Worm (Caenorhabditis elegans) whole organism, L4 larva: Measurements from ENCODE around the gene C35A11.3.

ENCODE experiments used
- D1046.2 ChIP-seq: fragments of 200-800 bp; sonication (Bioruptor generic); IDR thresholded peaks from 2 replicates; pipeline ENCODE4 v1.3.6; 2022; ENCODE audit warnings: missing genetic modification characterization, missing compliant biosample characterization
- F26F4.8 ChIP-seq: fragments of 200-800 bp; sonication (Bioruptor generic); conservative IDR thresholded peaks from 2 replicates; pipeline ENCODE4 v1.3.6; 2022; ENCODE audit warnings: missing genetic modification characterization, missing compliant biosample characterization
- F44E2.7 ChIP-seq: fragments of 200-800 bp; sonication (Bioruptor generic); IDR thresholded peaks from 2 replicates; pipeline ENCODE4 v2.1.2; 2022; ENCODE audit warnings: missing genetic modification characterization, missing compliant biosample characterization
- Y5F2A.4 ChIP-seq: fragments of 200-800 bp; sonication (Bioruptor generic); optimal IDR thresholded peaks from 2 replicates; lab custom pipeline; 2018; ENCODE audit warnings: mild to moderate bottlenecking, missing genetic modification characterization, missing compliant biosample characterization
- aha-1 ChIP-seq: fragments of 150-350 bp; peaks from one replicate; lab custom pipeline; 2014; ENCODE audit warnings: missing biosample characterization, missing genetic modification characterization
- aly-2 ChIP-seq: sonication (generic microtip); optimal IDR thresholded peaks from 2 replicates; lab custom pipeline; 2018; ENCODE audit warnings: missing biosample characterization, missing genetic modification characterization
- ceh-20 ChIP-seq: fragments of 200-800 bp; sonication (Bioruptor generic); IDR thresholded peaks from 2 replicates; pipeline ENCODE4 v1.3.6; 2022; ENCODE audit warnings: missing genetic modification reagents, missing genetic modification characterization, missing compliant biosample characterization
- ceh-28 ChIP-seq: fragments of 150-350 bp; optimal IDR thresholded peaks from 2 replicates; lab custom pipeline; 2014; ENCODE audit warnings: missing biosample characterization, missing genetic modification reagents, missing genetic modification characterization
- ceh-62 ChIP-seq: sonication (generic microtip); optimal IDR thresholded peaks from 2 replicates; lab custom pipeline; 2017; ENCODE audit warnings: missing biosample characterization, missing genetic modification characterization
- ceh-82 ChIP-seq: sonication (generic microtip); optimal IDR thresholded peaks from 2 replicates; lab custom pipeline; 2017; ENCODE audit warnings: missing biosample characterization, missing genetic modification characterization
- ces-1 ChIP-seq: fragments of 150-350 bp; sonication (generic microtip); optimal IDR thresholded peaks from 4 replicates; lab custom pipeline; 2014; ENCODE audit warnings: missing biosample characterization, missing genetic modification reagents, missing genetic modification characterization
- ctbp-1 ChIP-seq: fragments of 200-800 bp; sonication (Bioruptor generic); IDR thresholded peaks from 2 replicates; pipeline ENCODE4 v1.3.6; 2022; ENCODE audit warnings: missing genetic modification reagents, missing genetic modification characterization, missing compliant biosample characterization
- daf-16 ChIP-seq, 3 experiments: sonication (generic microtip); optimal IDR thresholded peaks; 2 replicates each; lab custom pipeline; 2016 to 2017; ENCODE audit warnings: missing genetic modification characterization in 3 of 3, missing genetic modification reagents in 3 of 3, mild to moderate bottlenecking in 2 of 3, missing compliant biosample characterization in 2 of 3, missing biosample characterization in 1 of 3, moderate library complexity in 1 of 3
- daf-19 ChIP-seq: fragments of 200-800 bp; sonication (Bioruptor generic); conservative IDR thresholded peaks from 2 replicates; pipeline ENCODE4 v1.3.6; 2022; ENCODE audit warnings: missing genetic modification characterization, missing compliant biosample characterization
- dmd-9 ChIP-seq: fragments of 200-800 bp; sonication (Bioruptor generic); IDR thresholded peaks from 2 replicates; pipeline ENCODE4 v1.3.6; 2022; ENCODE audit warnings: missing genetic modification reagents, missing genetic modification characterization, missing compliant biosample characterization
- egl-27 ChIP-seq: sonication (generic microtip); optimal IDR thresholded peaks from 3 replicates; lab custom pipeline; 2017; ENCODE audit warnings: missing biosample characterization, missing genetic modification reagents, missing genetic modification characterization
- egl-43 ChIP-seq: fragments of 200-800 bp; sonication (Bioruptor generic); IDR thresholded peaks from 2 replicates; pipeline ENCODE4 v1.3.6; 2022; ENCODE audit warnings: missing genetic modification reagents, missing genetic modification characterization, missing compliant biosample characterization
- fos-1 ChIP-seq: fragments of 150-350 bp; optimal IDR thresholded peaks from 2 replicates; lab custom pipeline; 2014; ENCODE audit warnings: missing biosample characterization, missing genetic modification characterization
- hlh-11 ChIP-seq: fragments of 200-800 bp; sonication (Bioruptor generic); optimal IDR thresholded peaks from 2 replicates; lab custom pipeline; 2018; ENCODE audit warnings: mild to moderate bottlenecking, missing genetic modification characterization, missing compliant biosample characterization
- hmg-1.1 ChIP-seq: fragments of 200-800 bp; sonication (Bioruptor generic); IDR thresholded peaks from 2 replicates; pipeline ENCODE4 v1.3.6; 2022; ENCODE audit warnings: missing genetic modification reagents, missing genetic modification characterization, missing compliant biosample characterization
- lin-1 ChIP-seq: fragments of 200-800 bp; sonication (Bioruptor generic); IDR thresholded peaks from 2 replicates; pipeline ENCODE4 v1.3.6; 2022; ENCODE audit warnings: missing genetic modification reagents, missing genetic modification characterization, missing compliant biosample characterization
- lin-15B ChIP-seq: fragments of 150-350 bp; sonication (generic microtip); optimal IDR thresholded peaks from 3 replicates; lab custom pipeline; 2014; ENCODE audit warnings: missing biosample characterization, missing genetic modification characterization
- lsy-2 ChIP-seq, 2 experiments: fragments of 150-350 bp in 1 of 2; sonication (generic microtip) in 1 of 2; optimal IDR thresholded peaks; 2 replicates each; lab custom pipeline; 2014 to 2017; ENCODE audit warnings: missing biosample characterization in 2 of 2, missing genetic modification characterization in 2 of 2
- mes-2 ChIP-seq: sonication (generic microtip); optimal IDR thresholded peaks from 2 replicates; lab custom pipeline; 2016; ENCODE audit warnings: missing genotype, mild to moderate bottlenecking, missing genetic modification characterization, missing compliant biosample characterization; ENCODE audit not compliant: poor library complexity, severe bottlenecking
- mxl-3 ChIP-seq: fragments of 200-800 bp; sonication (Bioruptor generic); optimal IDR thresholded peaks from 2 replicates; lab custom pipeline; 2018; ENCODE audit warnings: mild to moderate bottlenecking, missing genetic modification characterization, missing compliant biosample characterization
- nhr-10 ChIP-seq: fragments of 150-350 bp; optimal IDR thresholded peaks from 2 replicates; lab custom pipeline; 2014; ENCODE audit warnings: missing biosample characterization, missing genetic modification characterization
- nhr-102 ChIP-seq: sonication (generic microtip); optimal IDR thresholded peaks from 2 replicates; lab custom pipeline; 2016; ENCODE audit warnings: mild to moderate bottlenecking, missing genetic modification characterization, moderate library complexity, missing compliant biosample characterization
- nhr-237 ChIP-seq: sonication (generic microtip); optimal IDR thresholded peaks from 2 replicates; lab custom pipeline; 2017; ENCODE audit warnings: missing biosample characterization, missing genetic modification characterization
- nhr-25 ChIP-seq: sonication (generic microtip); optimal IDR thresholded peaks from 2 replicates; lab custom pipeline; 2017; ENCODE audit warnings: missing genetic modification characterization, mild to moderate bottlenecking, missing compliant biosample characterization, antibody characterized with exemption, moderate library complexity, borderline replicate concordance; ENCODE audit not compliant: insufficient read depth
- nhr-28 ChIP-seq: fragments of 150-350 bp; optimal IDR thresholded peaks from 2 replicates; lab custom pipeline; 2014; ENCODE audit warnings: missing biosample characterization, missing genetic modification characterization
- nhr-41 ChIP-seq: fragments of 200-800 bp; sonication (Bioruptor generic); IDR thresholded peaks from 2 replicates; pipeline ENCODE4 v1.3.6; 2022; ENCODE audit warnings: missing genetic modification reagents, missing genetic modification characterization, missing compliant biosample characterization
- nhr-42 ChIP-seq: fragments of 200-800 bp; sonication (Bioruptor generic); IDR thresholded peaks from 2 replicates; pipeline ENCODE4 v1.3.6; 2022; ENCODE audit warnings: missing genetic modification characterization, missing compliant biosample characterization
- nhr-6 ChIP-seq: fragments of 150-350 bp; optimal IDR thresholded peaks from 2 replicates; lab custom pipeline; 2014; ENCODE audit warnings: missing biosample characterization, missing genetic modification characterization
- nhr-77 ChIP-seq: fragments of 150-350 bp; optimal IDR thresholded peaks from 2 replicates; lab custom pipeline; 2014; ENCODE audit warnings: missing biosample characterization, missing genetic modification characterization
- php-3 ChIP-seq: fragments of 200-800 bp; sonication (Bioruptor generic); IDR thresholded peaks from 2 replicates; pipeline ENCODE4 v1.3.6; 2022; ENCODE audit warnings: missing genetic modification reagents, missing genetic modification characterization, missing compliant biosample characterization
- rbr-2 ChIP-seq: sonication (generic microtip); optimal IDR thresholded peaks from 2 replicates; lab custom pipeline; 2016; ENCODE audit warnings: missing genotype, missing genetic modification characterization, missing compliant biosample characterization
- set-16 ChIP-seq: fragments of 200-800 bp; sonication (Bioruptor generic); IDR thresholded peaks from 2 replicates; pipeline ENCODE4 v1.3.6; 2022; ENCODE audit warnings: missing genetic modification reagents, missing genetic modification characterization, missing compliant biosample characterization
- unc-39 ChIP-seq: sonication (generic microtip); optimal IDR thresholded peaks from 2 replicates; lab custom pipeline; 2017; ENCODE audit warnings: missing biosample characterization, missing genetic modification characterization
- unc-62 ChIP-seq, 3 experiments: fragments of 150-350 bp in 1 of 3; sonication (generic microtip); optimal IDR thresholded peaks in 2 of 3; peaks in 1 of 3; 1 replicate in 1 of 3; 2 replicates in 2 of 3; lab custom pipeline; 2014 to 2017; ENCODE audit warnings: missing biosample characterization in 3 of 3, missing genetic modification characterization in 3 of 3, missing genetic modification reagents in 3 of 3, missing genotype in 1 of 3
- zag-1 ChIP-seq: fragments of 150-350 bp; optimal IDR thresholded peaks from 2 replicates; lab custom pipeline; 2014; ENCODE audit warnings: missing biosample characterization, missing genetic modification characterization
- ztf-11 ChIP-seq: fragments of 150-350 bp; optimal IDR thresholded peaks from 2 replicates; lab custom pipeline; 2014; ENCODE audit warnings: missing biosample characterization, missing genetic modification characterization

Gene C35A11.3

ce11 chrV:5372118-5372517 lies at the start of gene C35A11.3:
Gene C35A11.3, plus strand, starts transcription at chrV:5372418.
- TF ChIP-seq fos-1 (tag; lab: Kevin White, UChicago) (no peak), ceh-62 (tag; lab: Kevin White, UChicago) (no peak), mes-2 (no peak), nhr-6 (tag; lab: Kevin White, UChicago) (no peak), nhr-102 (no peak), D1046.2 (GFP tag; lab: Robert Waterston, UW) (no peak), ces-1 (GFP tag; lab: Kevin White, UChicago) (no peak), aly-2 (tag; lab: Kevin White, UChicago) (no peak), nhr-42 (GFP tag; lab: Robert Waterston, UW) (no peak), lin-15B (tag; lab: Kevin White, UChicago) (no peak)

- TF ChIP-seq unc-62 (GFP tag; optimal IDR thresholded peaks at IDR 0.05 in 1 of 2; lab: Kevin White, UChicago): peak in 1 of 2 experiments; percentile 60
- no peak for TF ChIP-seq unc-62 (tag; optimal IDR thresholded peaks at IDR 0.05; lab: Kevin White, UChicago)
- TF ChIP-seq zag-1 (tag; lab: Kevin White, UChicago): no peak
- no peak for TF ChIP-seq nhr-77 (tag; lab: Kevin White, UChicago)
- TF ChIP-seq egl-43 (GFP tag; lab: Robert Waterston, UW): no peak
- no peak for TF ChIP-seq ctbp-1 (GFP tag; lab: Robert Waterston, UW)
- no peak for TF ChIP-seq hlh-11
- TF ChIP-seq, all 104 proteins: peak for 1
These were observed 49.4 kb upstream of the C35A11.3 start for ce11 chrV:5322815-5323214.

ce11 chrV:5324566-5324965 lies 47.7 kb upstream of the C35A11.3 start, which contains the start of gene ceh-33:
Gene ceh-33, minus strand, starts transcription at chrV:5324666.
- TF ChIP-seq mxl-3 (no peak), aly-2 (tag; lab: Kevin White, UChicago) (no peak), unc-62 (GFP tag; optimal IDR thresholded peaks at IDR 0.05 in 1 of 2; lab: Kevin White, UChicago) (peak in 1 of 2 experiments; percentile 55), unc-62 (tag; optimal IDR thresholded peaks at IDR 0.05; lab: Kevin White, UChicago) (no peak), aha-1 (tag; lab: Kevin White, UChicago) (peak; percentile 18), ceh-62 (tag; lab: Kevin White, UChicago) (no peak), lin-1 (no peak)

ce11 chrV:5328314-5328713 lies 43.9 kb upstream of the C35A11.3 start, which contains the start of gene C10G8.8:
Gene C10G8.8, minus strand, starts transcription at chrV:5328414.
- TF ChIP-seq daf-16 (GFP tag; optimal IDR thresholded peaks at IDR 0.05; lab: Kevin White, UChicago): no peak
- no peak for TF ChIP-seq daf-16 (tag; optimal IDR thresholded peaks at IDR 0.05; lab: Kevin White, UChicago)
- TF ChIP-seq ztf-11 (tag; lab: Kevin White, UChicago): no peak
- no peak for TF ChIP-seq daf-19 (GFP tag; lab: Robert Waterston, UW)
- no peak for TF ChIP-seq unc-39 (tag; lab: Kevin White, UChicago)
- TF ChIP-seq set-16 (GFP tag; lab: Robert Waterston, UW): no peak
- TF ChIP-seq F26F4.8 (GFP tag; lab: Robert Waterston, UW): no peak
- TF ChIP-seq unc-62 (GFP tag; optimal IDR thresholded peaks at IDR 0.05 in 1 of 2; lab: Kevin White, UChicago): no peak
- TF ChIP-seq unc-62 (tag; optimal IDR thresholded peaks at IDR 0.05; lab: Kevin White, UChicago): no peak
- no peak for TF ChIP-seq lsy-2 (tag; optimal IDR thresholded peaks at IDR 0.05; lab: Kevin White, UChicago)
- no peak for TF ChIP-seq dmd-9
- TF ChIP-seq hmg-1.1 (GFP tag; lab: Robert Waterston, UW): no peak
- no peak for TF ChIP-seq zag-1 (tag; lab: Kevin White, UChicago)
- no peak for TF ChIP-seq nhr-10 (tag; lab: Kevin White, UChicago)
- TF ChIP-seq php-3 (GFP tag; lab: Robert Waterston, UW): no peak
- TF ChIP-seq, all 104 proteins: peak for 0

ce11 chrV:5329677-5330266 lies 42.4 kb upstream of the C35A11.3 start:
- TF ChIP-seq ceh-28 (tag; lab: Kevin White, UChicago) (no peak), nhr-102 (no peak), aly-2 (tag; lab: Kevin White, UChicago) (no peak), D1046.2 (GFP tag; lab: Robert Waterston, UW) (0 out of 2 replicates have a peak, but pooled peaks have one; percentile 47), Y5F2A.4 (GFP tag; lab: Kevin White, UChicago) (no peak), F44E2.7 (GFP tag; lab: Robert Waterston, UW) (no peak), nhr-25 (tag; lab: Kevin White, UChicago) (no peak), nhr-28 (tag; lab: Kevin White, UChicago) (peak; percentile 83), daf-16 (GFP tag; optimal IDR thresholded peaks at IDR 0.05; lab: Kevin White, UChicago) (peak; percentile 58 to 81), daf-16 (tag; optimal IDR thresholded peaks at IDR 0.05; lab: Kevin White, UChicago) (peak; percentile 79), rbr-2 (peak; percentile 29), ceh-82 (tag; lab: Kevin White, UChicago) (no peak), nhr-237 (no peak), nhr-41 (GFP tag; lab: Robert Waterston, UW) (no peak), egl-27 (tag; lab: Kevin White, UChicago) (no peak), ceh-20 (GFP tag; lab: Robert Waterston, UW) (0 out of 2 replicates have a peak, but pooled peaks have one; percentile 21), nhr-6 (tag; lab: Kevin White, UChicago) (no peak)
